Worm (Caenorhabditis elegans) whole organism, midembryonic: Measurements from ENCODE around the gene daf-2.

Experiments used
- T22C8.4 ChIP-seq: fragments of 200-800 bp; sonication (Bioruptor generic); IDR thresholded peaks from 2 replicates; pipeline ENCODE4 v1.3.6; 2022; ENCODE audit warnings: missing genetic modification characterization, missing compliant biosample characterization
- flt-1 ChIP-seq: fragments of 200-800 bp; sonication (Bioruptor generic); IDR thresholded peaks from 2 replicates; pipeline ENCODE4 v1.3.6; 2022; ENCODE audit warnings: missing genetic modification characterization, missing compliant biosample characterization
- klf-2 ChIP-seq: fragments of 200-800 bp; sonication (Bioruptor generic); conservative IDR thresholded peaks from 2 replicates; pipeline ENCODE4 v1.3.6; 2022; ENCODE audit warnings: missing genetic modification reagents, missing genetic modification characterization, missing compliant biosample characterization
- ref-1 ChIP-seq: fragments of 200-800 bp; sonication (Bioruptor generic); conservative IDR thresholded peaks from 2 replicates; pipeline ENCODE4 v1.3.6; 2022; ENCODE audit warnings: missing genetic modification reagents, missing genetic modification characterization, missing compliant biosample characterization
- tab-1 ChIP-seq: fragments of 200-800 bp; sonication (Bioruptor generic); IDR thresholded peaks from 2 replicates; pipeline ENCODE4 v1.3.6; 2022; ENCODE audit warnings: missing genetic modification characterization, missing compliant biosample characterization
- ztf-23 ChIP-seq: fragments of 200-800 bp; sonication (Bioruptor generic); IDR thresholded peaks from 2 replicates; pipeline ENCODE4 v1.3.6; 2022; ENCODE audit warnings: missing genetic modification reagents, missing genetic modification characterization, missing compliant biosample characterization
- ztf-29 ChIP-seq: fragments of 200-800 bp; sonication (Bioruptor generic); IDR thresholded peaks from 2 replicates; pipeline ENCODE4 v1.3.6; 2022; ENCODE audit warnings: missing genetic modification reagents, missing genetic modification characterization, missing compliant biosample characterization

DNA sequence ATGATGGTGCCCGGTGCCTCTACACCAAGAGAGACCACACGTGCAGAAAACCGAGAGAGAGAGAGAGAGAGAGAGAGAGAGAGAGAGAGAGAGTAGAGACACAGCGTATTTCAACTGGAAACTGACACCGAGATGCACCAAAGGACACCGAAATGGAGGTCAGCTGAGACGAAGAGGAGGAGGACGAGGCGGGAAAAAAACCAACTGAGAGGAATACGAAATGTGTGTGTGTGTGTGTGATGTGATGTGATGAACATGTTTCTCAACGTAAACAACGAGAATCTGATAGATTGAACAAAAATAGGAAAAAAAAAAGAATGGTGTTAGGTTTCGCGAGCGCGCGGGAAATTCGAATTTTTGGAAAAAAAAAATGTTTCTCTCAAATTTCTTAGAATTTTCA, 3.3 kb downstream of the daf-2 start:
- TF ChIP-seq tab-1 (GFP tag; lab: Robert Waterston, UW) (no peak), T22C8.4 (GFP tag; lab: Robert Waterston, UW) (no peak), ztf-29 (GFP tag; lab: Robert Waterston, UW) (no peak), flt-1 (GFP tag; lab: Robert Waterston, UW) (no peak), klf-2 (GFP tag; lab: Robert Waterston, UW) (no peak), ref-1 (GFP tag; lab: Robert Waterston, UW) (no peak), ztf-23 (GFP tag; lab: Robert Waterston, UW) (no peak)
